Fruit fly (Drosophila melanogaster): Measurements from ENCODE around the gene CG7049.

DNA sequence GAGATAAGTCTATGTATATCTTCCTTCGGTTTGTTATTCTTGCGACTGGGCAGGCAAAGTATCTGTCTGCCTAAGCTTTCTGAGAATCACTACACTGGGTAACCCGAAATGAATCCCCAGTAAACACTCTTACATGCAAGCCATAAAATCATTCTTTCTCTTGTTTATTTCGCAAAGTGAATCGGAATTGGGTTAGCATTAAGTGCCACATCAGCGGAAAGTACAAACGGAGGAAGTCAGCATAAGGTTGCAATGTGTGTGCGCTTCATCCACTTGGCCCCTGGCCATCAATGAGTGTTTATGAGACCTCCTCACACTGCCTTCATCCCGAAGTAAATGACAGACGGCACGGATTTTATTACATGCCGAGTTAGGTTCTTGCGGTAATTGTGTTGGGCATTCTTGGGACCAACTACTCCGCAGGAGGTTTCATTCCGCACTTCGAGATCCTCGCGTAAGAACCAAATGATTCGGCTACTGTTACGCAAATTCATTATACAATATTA lies 18.3 kb downstream of the CG7049 start:
- no peak for TF ChIP-seq Dll (optimal IDR thresholded peaks at IDR 0.05)
- no peak for TF ChIP-seq CG8478 (optimal IDR thresholded peaks at IDR 0.05)
- no peak for TF ChIP-seq usp (GFP tag; optimal IDR thresholded peaks at IDR 0.05)
- no peak for TF ChIP-seq psq (optimal IDR thresholded peaks at IDR 0.05)
